Worm (Caenorhabditis elegans) whole organism, L1 larva: ENCODE results near the gene ttn-1.
A peak's percentile ranks its signal among the peaks of the same experiment; 100 is the strongest.

Experiments
- C04F5.9 ChIP-seq: sonication (generic microtip); optimal IDR thresholded peaks from 2 replicates; lab custom pipeline; 2016; ENCODE audit warnings: missing genetic modification characterization, missing compliant biosample characterization
- C34B4.2 ChIP-seq: sonication (generic microtip); optimal IDR thresholded peaks from 2 replicates; lab custom pipeline; 2017; ENCODE audit warnings: mild to moderate bottlenecking, missing genetic modification characterization, missing compliant biosample characterization
- aha-1 ChIP-seq: fragments of 150-350 bp; optimal IDR thresholded peaks from 2 replicates; lab custom pipeline; 2014; ENCODE audit warnings: missing biosample characterization, missing genetic modification characterization
- ama-1 ChIP-seq: fragments of 150-350 bp; optimal IDR thresholded peaks from 2 replicates; lab custom pipeline; 2014
- blmp-1 ChIP-seq: fragments of 150-350 bp; optimal IDR thresholded peaks from 2 replicates; lab custom pipeline; 2014; ENCODE audit warnings: missing biosample characterization, missing genetic modification characterization
- ceh-8 ChIP-seq: fragments of 200-800 bp; sonication (Bioruptor generic); optimal IDR thresholded peaks from 2 replicates; lab custom pipeline; 2018; ENCODE audit warnings: mild to moderate bottlenecking, missing genetic modification characterization, moderate library complexity, missing compliant biosample characterization
- ceh-82 ChIP-seq, 3 experiments: fragments of 150-350 bp in 1 of 3; sonication (generic microtip) in 2 of 3; optimal IDR thresholded peaks; 2 replicates each; lab custom pipeline; 2014 to 2017; ENCODE audit warnings: missing biosample characterization in 3 of 3, missing genetic modification characterization in 3 of 3
- ceh-88 ChIP-seq: fragments of 200-800 bp; sonication (Bioruptor generic); IDR thresholded peaks from 2 replicates; pipeline ENCODE4 v1.3.6; 2022; ENCODE audit warnings: missing genetic modification characterization, missing compliant biosample characterization
- dpl-1 ChIP-seq, 3 experiments: fragments of 150-350 bp in 2 of 3; sonication (generic microtip) in 1 of 3; optimal IDR thresholded peaks; 2 replicates each; lab custom pipeline; 2014 to 2017; ENCODE audit warnings: missing biosample characterization in 3 of 3, missing genetic modification characterization in 3 of 3, missing genetic modification reagents in 3 of 3
- efl-1 ChIP-seq, 4 experiments: fragments of 150-350 bp; optimal IDR thresholded peaks in 3 of 4; peaks in 1 of 4; 1 replicate in 1 of 4; 2 replicates in 3 of 4; lab custom pipeline; 2014; ENCODE audit warnings: missing biosample characterization in 2 of 4, missing genetic modification characterization in 2 of 4, missing genetic modification reagents in 2 of 4
- efl-3 ChIP-seq: fragments of 200-800 bp; sonication (Bioruptor generic); optimal IDR thresholded peaks from 2 replicates; lab custom pipeline; 2018; ENCODE audit warnings: mild to moderate bottlenecking, missing genetic modification characterization, missing compliant biosample characterization
- egl-27 ChIP-seq, 2 experiments: fragments of 150-350 bp in 1 of 2; sonication (generic microtip); optimal IDR thresholded peaks; 3 replicates each; lab custom pipeline; 2017 to 2018; ENCODE audit warnings: missing biosample characterization in 2 of 2, missing genetic modification characterization in 2 of 2, missing genetic modification reagents in 2 of 2
- elt-2 ChIP-seq: sonication (generic microtip); optimal IDR thresholded peaks from 2 replicates; lab custom pipeline; 2016; ENCODE audit warnings: missing genetic modification characterization, mild to moderate bottlenecking, inconsistent platforms, missing compliant biosample characterization, missing genetic modification reagents
- elt-3 ChIP-seq, 6 experiments: fragments of 150-350 bp in 1 of 6; sonication (generic microtip); optimal IDR thresholded peaks; 2 replicates each; lab custom pipeline; 2017 to 2018; ENCODE audit warnings: missing biosample characterization in 6 of 6, missing genetic modification characterization in 6 of 6, inconsistent platforms in 1 of 6
- fkh-10 ChIP-seq: sonication (generic microtip); optimal IDR thresholded peaks from 2 replicates; lab custom pipeline; 2017; ENCODE audit warnings: missing biosample characterization, missing genetic modification reagents, missing genetic modification characterization
- fos-1 ChIP-seq: fragments of 150-350 bp; optimal IDR thresholded peaks from 2 replicates; lab custom pipeline; 2014; ENCODE audit warnings: missing biosample characterization, missing genetic modification characterization
- grh-1 ChIP-seq: fragments of 200-800 bp; sonication (Bioruptor generic); IDR thresholded peaks from 2 replicates; pipeline ENCODE4 v1.3.6; 2022; ENCODE audit warnings: missing genetic modification reagents, missing genetic modification characterization, missing compliant biosample characterization
- hlh-4 ChIP-seq: sonication (generic microtip); optimal IDR thresholded peaks from 2 replicates; lab custom pipeline; 2016; ENCODE audit warnings: mild to moderate bottlenecking, missing genetic modification characterization, missing compliant biosample characterization
- hpl-2 ChIP-seq: fragments of 150-350 bp; optimal IDR thresholded peaks from 2 replicates; lab custom pipeline; 2014; ENCODE audit warnings: missing biosample characterization, missing genetic modification reagents, missing genetic modification characterization
- lin-14 ChIP-seq: fragments of 200-800 bp; sonication (Bioruptor generic); optimal IDR thresholded peaks from 2 replicates; lab custom pipeline; 2018; ENCODE audit warnings: mild to moderate bottlenecking, missing genetic modification characterization, moderate library complexity, missing compliant biosample characterization
- lin-35 ChIP-seq, 2 experiments: fragments of 150-350 bp; optimal IDR thresholded peaks; 2 replicates each; lab custom pipeline; 2014; ENCODE audit warnings: missing biosample characterization in 2 of 2, missing genetic modification characterization in 2 of 2, missing genetic modification reagents in 2 of 2
- lin-39 ChIP-seq: fragments of 150-350 bp; optimal IDR thresholded peaks from 2 replicates; lab custom pipeline; 2014; ENCODE audit warnings: missing biosample characterization, missing genetic modification reagents, missing genetic modification characterization
- lsy-2 ChIP-seq, 2 experiments: fragments of 150-350 bp; optimal IDR thresholded peaks; 2 replicates each; lab custom pipeline; 2014; ENCODE audit warnings: missing biosample characterization in 2 of 2, missing genetic modification characterization in 2 of 2
- mdl-1 ChIP-seq, 2 experiments: fragments of 150-350 bp; optimal IDR thresholded peaks; 2 replicates each; lab custom pipeline; 2014 to 2017; ENCODE audit warnings: missing biosample characterization in 2 of 2, missing genetic modification characterization in 2 of 2, inconsistent platforms in 1 of 2
- mef-2 ChIP-seq: fragments of 150-350 bp; optimal IDR thresholded peaks from 2 replicates; lab custom pipeline; 2014; ENCODE audit warnings: missing biosample characterization, missing genetic modification characterization
- mep-1 ChIP-seq: fragments of 150-350 bp; optimal IDR thresholded peaks from 2 replicates; lab custom pipeline; 2014; ENCODE audit warnings: missing biosample characterization, missing genetic modification characterization
- nhr-11 ChIP-seq: fragments of 150-350 bp; optimal IDR thresholded peaks from 2 replicates; lab custom pipeline; 2014; ENCODE audit warnings: missing biosample characterization, missing genetic modification characterization
- nhr-19 ChIP-seq: fragments of 200-800 bp; sonication (Bioruptor generic); conservative IDR thresholded peaks from 2 replicates; pipeline ENCODE4 v1.3.6; 2022; ENCODE audit warnings: missing genetic modification characterization, missing compliant biosample characterization
- nhr-20 ChIP-seq: sonication (generic microtip); optimal IDR thresholded peaks from 2 replicates; lab custom pipeline; 2016; ENCODE audit warnings: mild to moderate bottlenecking, missing genetic modification characterization, missing compliant biosample characterization
- nhr-237 ChIP-seq: fragments of 150-350 bp; optimal IDR thresholded peaks from 2 replicates; lab custom pipeline; 2014; ENCODE audit warnings: missing biosample characterization, missing genetic modification characterization
- nhr-47 ChIP-seq: sonication (generic microtip); optimal IDR thresholded peaks from 2 replicates; lab custom pipeline; 2016; ENCODE audit warnings: mild to moderate bottlenecking, missing genetic modification characterization, moderate library complexity, missing compliant biosample characterization
- nhr-71 ChIP-seq: sonication (generic microtip); optimal IDR thresholded peaks from 2 replicates; lab custom pipeline; 2016; ENCODE audit warnings: mild to moderate bottlenecking, missing genetic modification characterization, moderate library complexity, missing compliant biosample characterization
- nhr-76 ChIP-seq: sonication (generic microtip); optimal IDR thresholded peaks from 2 replicates; lab custom pipeline; 2017; ENCODE audit warnings: missing biosample characterization, missing genetic modification characterization
- nhr-77 ChIP-seq: fragments of 150-350 bp; optimal IDR thresholded peaks from 2 replicates; lab custom pipeline; 2014; ENCODE audit warnings: missing biosample characterization, missing genetic modification characterization
- nhr-85 ChIP-seq: sonication (generic microtip); peaks from one replicate; lab custom pipeline; 2016; ENCODE audit warnings: missing genetic modification characterization, inconsistent platforms, missing compliant biosample characterization
- nhr-90 ChIP-seq: sonication (generic microtip); optimal IDR thresholded peaks from 2 replicates; lab custom pipeline; 2016; ENCODE audit warnings: mild to moderate bottlenecking, missing genetic modification characterization, missing compliant biosample characterization; ENCODE audit not compliant: poor library complexity
- pag-3 ChIP-seq: sonication (generic microtip); optimal IDR thresholded peaks from 2 replicates; lab custom pipeline; 2017; ENCODE audit warnings: missing genetic modification characterization, mild to moderate bottlenecking, missing compliant biosample characterization, antibody characterized with exemption, borderline replicate concordance; ENCODE audit not compliant: insufficient read depth
- pqm-1 ChIP-seq: sonication (generic microtip); optimal IDR thresholded peaks from 3 replicates; lab custom pipeline; 2017; ENCODE audit warnings: missing biosample characterization, missing genetic modification characterization
- rnt-1 ChIP-seq: sonication (generic microtip); optimal IDR thresholded peaks from 2 replicates; lab custom pipeline; 2016; ENCODE audit warnings: mild to moderate bottlenecking, missing genetic modification characterization, moderate library complexity, missing compliant biosample characterization
- skn-1 ChIP-seq: fragments of 150-350 bp; optimal IDR thresholded peaks from 2 replicates; lab custom pipeline; 2014; ENCODE audit warnings: missing biosample characterization, missing genetic modification characterization
- snpc-4 ChIP-seq: fragments of 150-350 bp; optimal IDR thresholded peaks from 2 replicates; lab custom pipeline; 2014; ENCODE audit warnings: missing biosample characterization, missing genetic modification characterization
- sox-4 ChIP-seq: sonication (generic microtip); optimal IDR thresholded peaks from 2 replicates; lab custom pipeline; 2016; ENCODE audit warnings: missing genetic modification characterization, missing compliant biosample characterization
- sup-37 ChIP-seq: fragments of 200-800 bp; sonication (Bioruptor generic); optimal IDR thresholded peaks from 2 replicates; lab custom pipeline; 2018; ENCODE audit warnings: mild to moderate bottlenecking, missing genetic modification characterization, missing compliant biosample characterization
- tbx-2 ChIP-seq: sonication (generic microtip); optimal IDR thresholded peaks from 2 replicates; lab custom pipeline; 2016; ENCODE audit warnings: missing genetic modification characterization, missing compliant biosample characterization
- tlp-1 ChIP-seq: fragments of 150-350 bp; optimal IDR thresholded peaks from 2 replicates; lab custom pipeline; 2014; ENCODE audit warnings: missing biosample characterization, missing genetic modification characterization
- unc-130 ChIP-seq: fragments of 150-350 bp; optimal IDR thresholded peaks from 2 replicates; lab custom pipeline; 2017; ENCODE audit warnings: missing biosample characterization, missing genetic modification characterization, inconsistent platforms
- unc-98 ChIP-seq: fragments of 200-800 bp; sonication (Bioruptor generic); IDR thresholded peaks from 2 replicates; pipeline ENCODE4 v1.3.6; 2022; ENCODE audit warnings: missing genetic modification characterization, missing compliant biosample characterization
- xbp-1 ChIP-seq: sonication (generic microtip); optimal IDR thresholded peaks from 2 replicates; lab custom pipeline; 2016; ENCODE audit warnings: missing genetic modification characterization, missing compliant biosample characterization
- zag-1 ChIP-seq: fragments of 150-350 bp; optimal IDR thresholded peaks from 2 replicates; lab custom pipeline; 2014; ENCODE audit warnings: missing biosample characterization, missing genetic modification characterization
- ztf-4 ChIP-seq: fragments of 150-350 bp; optimal IDR thresholded peaks from 2 replicates; lab custom pipeline; 2014; ENCODE audit warnings: missing biosample characterization, missing genetic modification characterization

Gene ttn-1

ce11 chrV:6240735-6241134, 38.3 kb upstream of the ttn-1 start (continued):
- TF ChIP-seq snpc-4 (tag; lab: Kevin White, UChicago): no peak
- TF ChIP-seq grh-1 (GFP tag; lab: Robert Waterston, UW): no peak
- TF ChIP-seq ama-1 (lab: Kevin White, UChicago): no peak
- peak; percentile 45 for TF ChIP-seq nhr-19 (GFP tag; lab: Robert Waterston, UW)
- TF ChIP-seq nhr-85: peak; percentile 91
- peak; percentile 4 for TF ChIP-seq unc-130 (tag; lab: Kevin White, UChicago)
- 0 out of 2 replicates have a peak, but pooled peaks have one; percentile 19 for TF ChIP-seq ceh-88 (GFP tag; lab: Robert Waterston, UW)
- TF ChIP-seq ceh-8: no peak
- peak; percentile 45 for TF ChIP-seq nhr-47 (tag; lab: Kevin White, UChicago)
- no peak for TF ChIP-seq mef-2 (tag; lab: Kevin White, UChicago)
- no peak for TF ChIP-seq skn-1
- TF ChIP-seq lin-14: peak; percentile 77
- no peak for TF ChIP-seq hpl-2 (GFP tag; lab: Kevin White, UChicago)
- peak in 4 of 6 experiments; percentile 16 to 68 (median 40) for TF ChIP-seq elt-3 (tag; optimal IDR thresholded peaks at IDR 0.05; lab: Kevin White, UChicago)
- peak; percentile 89 for TF ChIP-seq nhr-20 (tag; lab: Kevin White, UChicago)
- TF ChIP-seq nhr-77 (tag; lab: Kevin White, UChicago): peak; percentile 85
- TF ChIP-seq efl-3: no peak
- peak; percentile 55 for TF ChIP-seq nhr-90 (tag; lab: Kevin White, UChicago)
- TF ChIP-seq tlp-1: no peak
- TF ChIP-seq xbp-1 (tag; lab: Kevin White, UChicago): no peak
- TF ChIP-seq fkh-10: no peak
- TF ChIP-seq mdl-1 (tag; optimal IDR thresholded peaks at IDR 0.05; lab: Kevin White, UChicago): peak in 1 of 2 experiments; percentile 88
- TF ChIP-seq sup-37: no peak
- TF ChIP-seq unc-98 (GFP tag; lab: Robert Waterston, UW): no peak
- no peak for TF ChIP-seq ceh-82 (tag; optimal IDR thresholded peaks at IDR 0.05; lab: Kevin White, UChicago)
- TF ChIP-seq, all 84 proteins: peak for 23

ce11 chrV:6239855-6240254, 37.4 kb upstream of the ttn-1 start:
- TF ChIP-seq pag-3 (tag; lab: Kevin White, UChicago) (no peak), nhr-71 (tag; lab: Kevin White, UChicago) (peak; percentile 75), fos-1 (tag; lab: Kevin White, UChicago) (no peak), ceh-82 (tag; optimal IDR thresholded peaks at IDR 0.05; lab: Kevin White, UChicago) (no peak), egl-27 (tag; optimal IDR thresholded peaks at IDR 0.05; lab: Kevin White, UChicago) (no peak), mep-1 (tag; lab: Kevin White, UChicago) (peak; percentile 19), sox-4 (tag; lab: Kevin White, UChicago) (no peak), skn-1 (no peak), zag-1 (tag; lab: Kevin White, UChicago) (no peak), nhr-77 (tag; lab: Kevin White, UChicago) (no peak), C34B4.2 (tag; lab: Kevin White, UChicago) (no peak), lin-35 (GFP tag; optimal IDR thresholded peaks at IDR 0.05; lab: Kevin White, UChicago) (peak in 1 of 2 experiments; percentile 52), nhr-11 (tag; lab: Kevin White, UChicago) (no peak), unc-98 (GFP tag; lab: Robert Waterston, UW) (no peak), tlp-1 (no peak), sup-37 (no peak), lin-39 (tag; lab: Kevin White, UChicago) (no peak), fkh-10 (peak; percentile 13), nhr-76 (no peak), rnt-1 (tag; lab: Kevin White, UChicago) (no peak), C04F5.9 (no peak), dpl-1 (GFP tag; optimal IDR thresholded peaks at IDR 0.05; lab: Kevin White, UChicago) (no peak), elt-2 (tag; lab: Kevin White, UChicago) (no peak), snpc-4 (tag; lab: Kevin White, UChicago) (no peak), mef-2 (tag; lab: Kevin White, UChicago) (no peak), grh-1 (GFP tag; lab: Robert Waterston, UW) (peak; percentile 55), lsy-2 (tag; optimal IDR thresholded peaks at IDR 0.05; lab: Kevin White, UChicago) (peak in 1 of 2 experiments; percentile 46), tbx-2 (tag; lab: Kevin White, UChicago) (peak; percentile 38), ztf-4 (tag; lab: Kevin White, UChicago) (no peak), nhr-237 (tag; lab: Kevin White, UChicago) (no peak), efl-1 (optimal IDR thresholded peaks at IDR 0.05; lab: Kevin White, UChicago) (peak in 1 of 2 experiments; percentile 0), efl-1 (GFP tag; optimal IDR thresholded peaks at IDR 0.05 in 1 of 2; lab: Kevin White, UChicago) (peak in 1 of 2 experiments; percentile 93), pqm-1 (no peak), aha-1 (tag; lab: Kevin White, UChicago) (no peak), nhr-20 (tag; lab: Kevin White, UChicago) (peak; percentile 84), hlh-4 (tag; lab: Kevin White, UChicago) (no peak), ama-1 (lab: Kevin White, UChicago) (no peak), blmp-1 (tag; lab: Kevin White, UChicago) (peak; percentile 95), mdl-1 (tag; optimal IDR thresholded peaks at IDR 0.05; lab: Kevin White, UChicago) (peak in 1 of 2 experiments; percentile 54)
